Fruit fly (Drosophila melanogaster): Measurements from ENCODE around the gene HGTX.

- TF ChIP-seq foxo (GFP tag; optimal IDR thresholded peaks at IDR 0.05) = no peak
- no peak for TF ChIP-seq br (GFP tag; optimal IDR thresholded peaks at IDR 0.05)
- TF ChIP-seq pan (optimal IDR thresholded peaks at IDR 0.05) = no peak
- no peak for TF ChIP-seq Myc (optimal IDR thresholded peaks at IDR 0.05)
- TF ChIP-seq usp (GFP tag; optimal IDR thresholded peaks at IDR 0.05) = no peak
- no peak for TF ChIP-seq jim (GFP tag; optimal IDR thresholded peaks at IDR 0.05)
Observed at dm6 chr3L:14645934-14646333, 46.6 kb upstream of the HGTX start.

Data from whole organism, wandering third instar larva.